Worm (Caenorhabditis elegans): ENCODE results near the gene K08B5.2.

- no peak for TF ChIP-seq T22C8.4 (GFP tag; IDR thresholded peaks at IDR 0.05)
- no peak for TF ChIP-seq flt-1 (GFP tag; IDR thresholded peaks at IDR 0.05)
- no peak for TF ChIP-seq ref-1 (GFP tag; conservative IDR thresholded peaks at IDR 0.05)
- no peak for TF ChIP-seq med-1 (GFP tag; optimal IDR thresholded peaks at IDR 0.05; ENCODE audit: insufficient read depth)
- TF ChIP-seq cog-1 (tag; optimal IDR thresholded peaks at IDR 0.05), result no peak
- no peak for TF ChIP-seq ztf-23 (GFP tag; IDR thresholded peaks at IDR 0.05)
These were observed 5.7 kb upstream of the K08B5.2 start for ce11 chrX:16559387-16559786.
